Fruit fly (Drosophila melanogaster): Measurements from ENCODE around the gene Ttc26.

- TF ChIP-seq CG8119 (GFP tag; IDR thresholded peaks at IDR 0.05): no peak
- no peak for TF ChIP-seq Hr4 (GFP tag; optimal IDR thresholded peaks at IDR 0.05)
- TF ChIP-seq CG6163 (GFP tag; IDR thresholded peaks at IDR 0.05): no peak
- TF ChIP-seq CG6792 (GFP tag; optimal IDR thresholded peaks at IDR 0.05): no peak
- TF ChIP-seq CG8632 (GFP tag; optimal IDR thresholded peaks at IDR 0.05): no peak
- no peak for TF ChIP-seq fkh (GFP tag; optimal IDR thresholded peaks at IDR 0.05)
Measured at dm6 chr3R:15730629-15731028, 43.6 kb upstream of the Ttc26 start.

Measured in whole organism, prepupa.